Worm (Caenorhabditis elegans) whole organism, young adult: ENCODE measurements around the gene Y11D7A.19.

Experiments used
- B0336.3 ChIP-seq: fragments of 200-800 bp; sonication (Bioruptor generic); IDR thresholded peaks from 2 replicates; pipeline ENCODE4 v1.3.6; 2022; ENCODE audit warnings: missing genetic modification characterization, missing compliant biosample characterization
- F39B2.1 ChIP-seq: fragments of 200-800 bp; sonication (Bioruptor generic); IDR thresholded peaks from 2 replicates; pipeline ENCODE4 v1.3.6; 2022; ENCODE audit warnings: missing genetic modification reagents, missing genetic modification characterization, missing compliant biosample characterization
- dpl-1 ChIP-seq: fragments of 150-350 bp; optimal IDR thresholded peaks from 2 replicates; lab custom pipeline; 2014; ENCODE audit warnings: missing biosample characterization, missing genetic modification reagents, missing genetic modification characterization
- hsf-1 ChIP-seq: fragments of 200-800 bp; sonication (Bioruptor generic); IDR thresholded peaks from 2 replicates; pipeline ENCODE4 v1.3.6; 2022; ENCODE audit warnings: missing genetic modification reagents, missing genetic modification characterization, missing compliant biosample characterization

DNA sequence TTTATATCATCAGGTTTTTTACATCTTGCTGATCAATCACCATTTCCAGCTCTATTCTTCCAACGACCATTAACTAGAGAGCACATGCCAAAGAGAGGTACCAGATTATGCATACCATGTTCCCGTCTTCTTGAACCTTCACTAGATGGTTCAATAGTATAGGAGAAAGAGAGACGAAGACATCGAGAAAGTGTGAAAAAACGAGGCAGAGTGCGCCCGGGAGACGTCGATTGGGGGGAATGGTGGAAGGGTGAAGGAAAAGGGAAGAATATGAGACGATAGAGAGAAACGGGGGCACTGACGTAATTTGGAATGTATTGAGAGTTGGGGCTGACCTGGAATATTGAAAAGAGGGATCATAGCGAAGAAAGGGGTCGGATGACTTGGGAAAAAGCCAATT, 1.2 kb upstream of the Y11D7A.19 start:
- TF ChIP-seq B0336.3 (GFP tag; lab: Robert Waterston, UW) (no peak), hsf-1 (no peak), dpl-1 (GFP tag; lab: Kevin White, UChicago) (no peak), F39B2.1 (no peak)
